Worm (Caenorhabditis elegans): Measurements from ENCODE around the gene Y38H6C.15.

The Y38H6C.15 gene

ce11 chrV:20509427-20509826 is 26.7 kb downstream of the Y38H6C.15 start:
- TF ChIP-seq nhr-20 (tag; optimal IDR thresholded peaks at IDR 0.05) (no peak), zag-1 (tag; optimal IDR thresholded peaks at IDR 0.05) (no peak), efl-1 (optimal IDR thresholded peaks at IDR 0.05) (no peak), efl-1 (GFP tag; optimal IDR thresholded peaks at IDR 0.05 in 1 of 2) (peak in 1 of 2 experiments; percentile 52)

DNA sequence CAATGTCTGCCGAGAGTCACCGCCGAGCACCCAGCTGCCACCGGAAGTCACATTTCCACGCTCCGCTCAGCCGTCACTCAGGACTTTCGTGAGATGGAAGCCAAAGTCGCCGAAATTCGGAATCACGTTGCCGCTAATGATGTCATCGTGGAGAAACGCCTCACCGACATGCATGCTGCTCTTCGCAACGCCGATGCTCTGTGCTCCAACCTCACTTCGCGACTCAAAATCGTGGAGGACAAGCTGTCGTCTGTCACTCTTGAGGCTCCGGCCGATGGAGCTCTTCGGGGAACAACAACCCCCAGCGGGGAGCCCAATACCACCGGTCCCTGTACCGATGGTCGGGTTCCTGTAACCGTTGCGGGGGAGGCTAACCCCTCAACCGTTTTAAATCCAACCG is 29.6 kb downstream of the Y38H6C.15 start:
- no peak for TF ChIP-seq tbx-2 (tag; optimal IDR thresholded peaks at IDR 0.05)
- TF ChIP-seq nhr-85 (tag), result peak; percentile 16

DNA sequence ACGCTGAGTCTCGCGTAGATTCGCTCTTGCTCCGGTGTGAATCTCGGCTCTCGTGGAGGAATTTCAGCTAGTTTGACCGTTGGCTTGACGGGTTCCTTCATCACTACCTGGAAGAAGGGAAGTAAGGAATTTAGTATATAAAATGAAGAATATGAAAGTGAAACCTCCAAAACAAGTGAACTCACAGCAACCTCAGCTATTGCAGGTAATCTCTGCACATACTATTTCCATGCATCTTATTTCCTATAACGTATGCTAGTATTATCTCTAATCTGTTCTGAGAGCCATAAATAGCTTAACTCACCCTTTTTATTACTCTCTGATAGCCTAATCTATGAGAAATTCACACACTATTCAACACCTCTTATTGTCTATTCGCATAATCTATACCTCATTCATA is 31.1 kb downstream of the Y38H6C.15 start, which contains the start of gene Y38H6C.4:
Y38H6C.4 (minus strand) TSS at position 101 of the 400 bp plus-strand sequence.
- no peak for TF ChIP-seq pag-3 (tag; optimal IDR thresholded peaks at IDR 0.05; ENCODE audit: borderline replicate concordance, insufficient read depth)
- no peak for TF ChIP-seq sptf-1 (tag; optimal IDR thresholded peaks at IDR 0.05)
- no peak for TF ChIP-seq lir-3 (tag; optimal IDR thresholded peaks at IDR 0.05; ENCODE audit: poor library complexity)
- TF ChIP-seq ama-1 (optimal IDR thresholded peaks at IDR 0.05), result no peak
- no peak for TF ChIP-seq lin-35 (GFP tag; optimal IDR thresholded peaks at IDR 0.05)
- TF ChIP-seq nhr-19 (GFP tag; conservative IDR thresholded peaks at IDR 0.05), result no peak
- TF ChIP-seq lin-14 (GFP tag; optimal IDR thresholded peaks at IDR 0.05), result no peak
- TF ChIP-seq zag-1 (tag; optimal IDR thresholded peaks at IDR 0.05), result no peak
- no peak for TF ChIP-seq mef-2 (tag; optimal IDR thresholded peaks at IDR 0.05)
- no peak for TF ChIP-seq isw-1 (GFP tag; IDR thresholded peaks at IDR 0.05)
- no peak for TF ChIP-seq xbp-1 (tag; optimal IDR thresholded peaks at IDR 0.05)
- TF ChIP-seq unc-86 (tag; optimal IDR thresholded peaks at IDR 0.05), result no peak
- TF ChIP-seq fkh-4 (tag; optimal IDR thresholded peaks at IDR 0.05; ENCODE audit: borderline replicate concordance), result no peak
- no peak for TF ChIP-seq lin-15B (tag; optimal IDR thresholded peaks at IDR 0.05)
- no peak for TF ChIP-seq unc-130 (tag; optimal IDR thresholded peaks at IDR 0.05)
- no peak for TF ChIP-seq efl-3 (GFP tag; optimal IDR thresholded peaks at IDR 0.05)

- no peak for TF ChIP-seq efl-1 (optimal IDR thresholded peaks at IDR 0.05)
- TF ChIP-seq efl-1 (GFP tag; optimal IDR thresholded peaks at IDR 0.05 in 1 of 2), result peak in 1 of 2 experiments; percentile 1
- TF ChIP-seq lin-15B (tag; optimal IDR thresholded peaks at IDR 0.05), result no peak
- TF ChIP-seq fkh-8 (tag; optimal IDR thresholded peaks at IDR 0.05), result peak; percentile 14
- no peak for TF ChIP-seq nhr-20 (tag; optimal IDR thresholded peaks at IDR 0.05)
Measured at ce11 chrV:20500405-20500804, 35.7 kb downstream of the Y38H6C.15 start, which contains the start of gene dct-14. Gene dct-14, minus strand, starts transcription at chrV:20500505.

DNA sequence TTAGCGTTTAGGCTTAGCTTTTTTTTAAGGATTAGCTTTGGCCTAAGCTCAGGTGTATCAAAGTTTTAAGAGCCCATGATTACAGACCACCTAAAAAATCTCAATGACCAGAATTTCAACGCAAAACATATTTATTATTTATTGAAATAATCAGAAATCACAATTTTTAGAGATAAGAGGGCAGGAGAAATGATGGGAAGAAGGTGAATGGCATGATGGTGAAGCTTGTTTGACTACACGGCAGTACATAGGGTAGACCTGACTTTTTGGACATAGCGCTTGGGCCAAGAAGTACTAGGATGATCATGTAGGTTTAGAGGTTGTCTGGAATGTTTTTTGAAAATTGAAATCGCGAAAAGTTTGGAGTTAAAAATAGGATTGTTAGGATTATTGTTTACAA is 36.5 kb downstream of the Y38H6C.15 start:
- no peak for TF ChIP-seq unc-98 (GFP tag; IDR thresholded peaks at IDR 0.05)
- no peak for TF ChIP-seq irx-1 (tag; optimal IDR thresholded peaks at IDR 0.05)
- no peak for TF ChIP-seq ceh-82 (tag; optimal IDR thresholded peaks at IDR 0.05)
- no peak for TF ChIP-seq ceh-63 (GFP tag; optimal IDR thresholded peaks at IDR 0.05)
- TF ChIP-seq egl-27 (tag; optimal IDR thresholded peaks at IDR 0.05), result no peak
- no peak for TF ChIP-seq tlp-1 (tag; optimal IDR thresholded peaks at IDR 0.05)
- no peak for TF ChIP-seq nhr-47 (tag; optimal IDR thresholded peaks at IDR 0.05)
- no peak for TF ChIP-seq hlh-17 (GFP tag; optimal IDR thresholded peaks at IDR 0.05; ENCODE audit: borderline replicate concordance)
- TF ChIP-seq mef-2 (tag; optimal IDR thresholded peaks at IDR 0.05), result no peak
- TF ChIP-seq lir-3 (tag; optimal IDR thresholded peaks at IDR 0.05; ENCODE audit: poor library complexity), result no peak
- TF ChIP-seq efl-3 (GFP tag; optimal IDR thresholded peaks at IDR 0.05), result no peak
- TF ChIP-seq fkh-10 (GFP tag; optimal IDR thresholded peaks at IDR 0.05), result no peak
- TF ChIP-seq egl-13 (tag; optimal IDR thresholded peaks at IDR 0.05), result no peak
- TF ChIP-seq nhr-84 (tag; optimal IDR thresholded peaks at IDR 0.05), result no peak
- no peak for TF ChIP-seq unc-130 (tag; optimal IDR thresholded peaks at IDR 0.05)
- no peak for TF ChIP-seq lin-13 (GFP tag; optimal IDR thresholded peaks at IDR 0.05)
- TF ChIP-seq Y116A8C.19 (tag; optimal IDR thresholded peaks at IDR 0.05; ENCODE audit: borderline replicate concordance), result no peak
- TF ChIP-seq ztf-4 (tag; optimal IDR thresholded peaks at IDR 0.05), result no peak
- TF ChIP-seq aly-2 (tag; optimal IDR thresholded peaks at IDR 0.05), result no peak

All from whole organism, L1 larva.